Fruit fly (Drosophila melanogaster): ENCODE data around the gene CG14339.

CG14339 gene

DNA sequence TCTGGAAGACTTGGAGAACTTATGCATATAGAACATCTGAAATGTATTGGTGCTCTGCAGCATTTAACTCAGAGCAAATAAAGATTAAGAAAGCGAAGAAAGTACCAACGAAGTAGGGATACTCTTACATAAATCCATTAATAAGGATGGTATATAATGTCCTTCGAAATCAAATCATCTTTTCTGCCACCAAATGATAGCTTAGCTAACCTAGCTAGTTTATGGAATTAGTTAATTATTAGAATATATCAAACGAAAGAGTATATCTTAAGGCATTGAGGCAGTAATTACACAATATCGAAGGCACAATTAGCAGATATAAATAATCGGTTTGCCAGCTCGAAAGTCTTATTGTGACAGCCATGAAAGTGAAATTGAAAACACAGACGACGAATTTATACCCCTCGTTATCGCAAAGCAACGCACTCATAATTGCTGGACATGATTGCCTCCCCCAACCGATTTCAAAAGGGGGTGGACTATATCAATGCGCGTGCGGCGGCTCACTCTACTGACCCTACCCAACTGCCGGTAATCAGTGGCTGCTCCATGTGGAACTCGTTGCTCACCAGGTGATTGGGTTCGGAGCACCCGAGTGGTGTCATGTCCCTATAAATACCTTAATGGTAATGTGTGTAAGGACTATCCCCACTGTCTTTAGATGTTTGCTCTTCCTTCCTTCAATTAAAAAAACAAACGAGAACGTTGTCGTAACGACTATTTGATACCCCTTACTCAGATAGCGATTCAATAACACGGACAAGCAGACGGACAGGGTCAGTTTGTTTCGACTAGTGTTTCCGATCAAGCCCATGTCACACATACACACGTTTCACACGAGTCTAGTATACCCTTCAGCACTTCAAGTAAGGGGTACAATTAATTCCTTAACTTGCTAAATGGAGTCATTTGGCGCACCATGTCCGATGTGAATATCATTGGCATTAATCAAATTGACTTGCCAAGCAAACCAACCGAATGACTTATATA, 36.3 kb downstream of the CG14339 start:
- TF ChIP-seq Met (GFP tag; optimal IDR thresholded peaks at IDR 0.05), result peak; percentile 92
- TF ChIP-seq CG10669 (GFP tag; optimal IDR thresholded peaks at IDR 0.05), result peak; percentile 65
- peak; percentile 32; the same call in 1 of the 2 replicates for TF ChIP-seq CG11294 (GFP tag; IDR thresholded peaks at IDR 0.05)
- peak; percentile 61 for TF ChIP-seq CG15336 (GFP tag; IDR thresholded peaks at IDR 0.05)
- TF ChIP-seq fkh (GFP tag; optimal IDR thresholded peaks at IDR 0.05), result no peak
- TF ChIP-seq Eip93F (GFP tag; optimal IDR thresholded peaks at IDR 0.05), result peak; percentile 93
- peak; percentile 93 for TF ChIP-seq CG31627 (GFP tag; optimal IDR thresholded peaks at IDR 0.05)
- peak; percentile 70 for TF ChIP-seq dsx (GFP tag; optimal IDR thresholded peaks at IDR 0.05; ENCODE audit: poor library complexity, severe bottlenecking)
- TF ChIP-seq CG7368 (GFP tag; optimal IDR thresholded peaks at IDR 0.05), result peak; percentile 60
- TF ChIP-seq CG3032 (tag; optimal IDR thresholded peaks at IDR 0.05), result peak; percentile 69
- TF ChIP-seq CG6854 (GFP tag; optimal IDR thresholded peaks at IDR 0.05), result peak; percentile 53
- TF ChIP-seq salr (GFP tag; optimal IDR thresholded peaks at IDR 0.05), result peak in 1 of 2 experiments; percentile 2
- TF ChIP-seq lz (GFP tag; optimal IDR thresholded peaks at IDR 0.05), result peak; percentile 91
- TF ChIP-seq Ets96B (tag; optimal IDR thresholded peaks at IDR 0.05), result peak; percentile 68
- no peak for TF ChIP-seq CG9139 (GFP tag; optimal IDR thresholded peaks at IDR 0.05)
- peak; percentile 55 for TF ChIP-seq net (GFP tag; optimal IDR thresholded peaks at IDR 0.05)
- TF ChIP-seq dac (GFP tag; optimal IDR thresholded peaks at IDR 0.05), result no peak
- peak; percentile 64 for TF ChIP-seq CG8119 (GFP tag; IDR thresholded peaks at IDR 0.05)
- peak; percentile 69 for TF ChIP-seq CG8632 (GFP tag; optimal IDR thresholded peaks at IDR 0.05)
- TF ChIP-seq Sox14 (GFP tag; optimal IDR thresholded peaks at IDR 0.05), result peak; percentile 87
- TF ChIP-seq Gug (GFP tag; IDR thresholded peaks at IDR 0.05), result no peak
- peak; percentile 52 for TF ChIP-seq CG1621 (tag; optimal IDR thresholded peaks at IDR 0.05)
- peak; percentile 57; the same call in 2 of the 3 replicates for TF ChIP-seq eg (GFP tag; IDR thresholded peaks at IDR 0.05)
- TF ChIP-seq Sox15 (GFP tag; optimal IDR thresholded peaks at IDR 0.05), result peak; percentile 49
- TF ChIP-seq Smox (GFP tag; optimal IDR thresholded peaks at IDR 0.05), result peak; percentile 89
- peak; percentile 45 for TF ChIP-seq spab (GFP tag; optimal IDR thresholded peaks at IDR 0.05)
- peak; percentile 49 for TF ChIP-seq CG11762 (GFP tag; optimal IDR thresholded peaks at IDR 0.05; ENCODE audit: insufficient read depth)
- no peak for TF ChIP-seq Hr38 (GFP tag; optimal IDR thresholded peaks at IDR 0.05)
- TF ChIP-seq OdsH (GFP tag; optimal IDR thresholded peaks at IDR 0.05), result peak; percentile 82
- TF ChIP-seq Eip75B (GFP tag; optimal IDR thresholded peaks at IDR 0.05), result peak; percentile 81
- TF ChIP-seq CG10631 (GFP tag; optimal IDR thresholded peaks at IDR 0.05), result peak; percentile 62
- TF ChIP-seq Hr4 (GFP tag; optimal IDR thresholded peaks at IDR 0.05), result no peak
- peak; percentile 99 for TF ChIP-seq vri (GFP tag; optimal IDR thresholded peaks at IDR 0.05)
- TF ChIP-seq CG6792 (GFP tag; optimal IDR thresholded peaks at IDR 0.05), result peak; percentile 74
- TF ChIP-seq CG8319 (GFP tag; optimal IDR thresholded peaks at IDR 0.05), result peak; percentile 58
- TF ChIP-seq Sox102F (GFP tag; optimal IDR thresholded peaks at IDR 0.05), result peak; percentile 91
- no peak for TF ChIP-seq fd85E (GFP tag; optimal IDR thresholded peaks at IDR 0.05)
- no peak for TF ChIP-seq CG6808 (GFP tag; optimal IDR thresholded peaks at IDR 0.05)
- TF ChIP-seq fd59A (GFP tag; optimal IDR thresholded peaks at IDR 0.05), result peak; percentile 45
- no peak for TF ChIP-seq ss (GFP tag; optimal IDR thresholded peaks at IDR 0.05)
- TF ChIP-seq CG16779 (tag; optimal IDR thresholded peaks at IDR 0.05), result no peak
- TF ChIP-seq topi (GFP tag; optimal IDR thresholded peaks at IDR 0.05), result peak; percentile 91
- TF ChIP-seq CG34406 (GFP tag; optimal IDR thresholded peaks at IDR 0.05), result peak; percentile 74
- peak; percentile 94 for TF ChIP-seq esn (GFP tag; optimal IDR thresholded peaks at IDR 0.05)
- peak; percentile 93 for TF ChIP-seq Eip78C (GFP tag)
- TF ChIP-seq svp (GFP tag), result peak; percentile 95
- TF ChIP-seq Blimp-1 (GFP tag; optimal IDR thresholded peaks at IDR 0.05), result peak; percentile 84
- peak; percentile 83 for TF ChIP-seq pdm3 (GFP tag; optimal IDR thresholded peaks at IDR 0.05)
- peak; percentile 61 for TF ChIP-seq CG32006 (GFP tag; optimal IDR thresholded peaks at IDR 0.05)

All from whole organism, prepupa.